Worm (Caenorhabditis elegans): Measurements from ENCODE around the gene etr-1.

The etr-1 gene

ce11 chrII:208097-208496 is 45.9 kb downstream of the etr-1 start:
- TF ChIP-seq mab-5 (tag; optimal IDR thresholded peaks at IDR 0.05) (no peak), ham-2 (GFP tag; optimal IDR thresholded peaks at IDR 0.05) (no peak), nhr-28 (tag; optimal IDR thresholded peaks at IDR 0.05) (no peak), M03D4.4 (tag; optimal IDR thresholded peaks at IDR 0.05) (no peak), pha-4 (tag; optimal IDR thresholded peaks at IDR 0.05) (no peak), nhr-237 (tag; optimal IDR thresholded peaks at IDR 0.05) (no peak), ceh-83 (GFP tag; optimal IDR thresholded peaks at IDR 0.05) (no peak), cnd-1 (tag; optimal IDR thresholded peaks at IDR 0.05) (no peak), elt-3 (tag; optimal IDR thresholded peaks at IDR 0.05) (no peak), lin-13 (tag; optimal IDR thresholded peaks at IDR 0.05) (no peak), nhr-76 (tag; optimal IDR thresholded peaks at IDR 0.05) (no peak), blmp-1 (tag; optimal IDR thresholded peaks at IDR 0.05) (no peak), mep-1 (tag; optimal IDR thresholded peaks at IDR 0.05) (no peak), lsy-2 (tag; optimal IDR thresholded peaks at IDR 0.05) (no peak), lin-32 (GFP tag; optimal IDR thresholded peaks at IDR 0.05) (no peak), nhr-2 (tag; optimal IDR thresholded peaks at IDR 0.05) (no peak), sptf-1 (tag; optimal IDR thresholded peaks at IDR 0.05) (no peak), snpc-4 (tag; optimal IDR thresholded peaks at IDR 0.05) (no peak)

ce11 chrII:216598-216997 is 54.4 kb downstream of the etr-1 start, which contains the start of gene F48A11.4:
F48A11.4 (minus strand) TSS chrII:216621.
- TF ChIP-seq bed-3 (GFP tag; optimal IDR thresholded peaks at IDR 0.05): no peak
- TF ChIP-seq elt-1 (tag; optimal IDR thresholded peaks at IDR 0.05; ENCODE audit: borderline replicate concordance, insufficient read depth): no peak
- TF ChIP-seq unc-62 (GFP tag; optimal IDR thresholded peaks at IDR 0.05): peak; percentile 32
- TF ChIP-seq drap-1 (GFP tag; optimal IDR thresholded peaks at IDR 0.05): peak; percentile 46
- TF ChIP-seq mls-2 (tag; optimal IDR thresholded peaks at IDR 0.05): peak; percentile 29
- peak; percentile 44 for TF ChIP-seq nhr-2 (tag; optimal IDR thresholded peaks at IDR 0.05)
- TF ChIP-seq sptf-1 (tag; optimal IDR thresholded peaks at IDR 0.05): peak; percentile 79
- TF ChIP-seq lin-13 (tag; optimal IDR thresholded peaks at IDR 0.05): peak; percentile 91
- peak; percentile 21 for TF ChIP-seq ztf-11 (tag; optimal IDR thresholded peaks at IDR 0.05)
- TF ChIP-seq nhr-76 (tag; optimal IDR thresholded peaks at IDR 0.05): no peak
- TF ChIP-seq nhr-237 (tag; optimal IDR thresholded peaks at IDR 0.05): peak; percentile 89
- peak; percentile 39 for TF ChIP-seq ceh-83 (GFP tag; optimal IDR thresholded peaks at IDR 0.05)
- TF ChIP-seq zip-8 (tag; optimal IDR thresholded peaks at IDR 0.05): peak; percentile 52
- TF ChIP-seq mep-1 (tag; optimal IDR thresholded peaks at IDR 0.05): peak; percentile 86
- TF ChIP-seq ceh-39 (tag; optimal IDR thresholded peaks at IDR 0.05): peak; percentile 63
- TF ChIP-seq tbx-8 (GFP tag; optimal IDR thresholded peaks at IDR 0.05): peak; percentile 4
- TF ChIP-seq M03D4.4 (tag; optimal IDR thresholded peaks at IDR 0.05): peak; percentile 46
- no peak for TF ChIP-seq blmp-1 (tag; optimal IDR thresholded peaks at IDR 0.05)
- no peak for TF ChIP-seq unc-39 (tag; optimal IDR thresholded peaks at IDR 0.05)
- peak; percentile 68 for TF ChIP-seq ces-1 (GFP tag; optimal IDR thresholded peaks at IDR 0.05)
- TF ChIP-seq cnd-1 (tag; optimal IDR thresholded peaks at IDR 0.05): peak; percentile 31
- peak; percentile 1 for TF ChIP-seq unc-120 (tag; optimal IDR thresholded peaks at IDR 0.05; ENCODE audit: poor library complexity, severe bottlenecking)
- peak; percentile 92 for TF ChIP-seq pha-4 (tag; optimal IDR thresholded peaks at IDR 0.05)
- peak; percentile 84 for TF ChIP-seq lsy-2 (tag; optimal IDR thresholded peaks at IDR 0.05)
- no peak for TF ChIP-seq nhr-28 (tag; optimal IDR thresholded peaks at IDR 0.05)

- TF ChIP-seq lsy-2 (tag; optimal IDR thresholded peaks at IDR 0.05): no peak
- no peak for TF ChIP-seq nhr-12 (tag; optimal IDR thresholded peaks at IDR 0.05)
- no peak for TF ChIP-seq ces-1 (GFP tag; optimal IDR thresholded peaks at IDR 0.05)
- TF ChIP-seq unc-39 (tag; optimal IDR thresholded peaks at IDR 0.05): no peak
- no peak for TF ChIP-seq snpc-4 (tag; optimal IDR thresholded peaks at IDR 0.05)
- no peak for TF ChIP-seq tbx-8 (GFP tag; optimal IDR thresholded peaks at IDR 0.05)
- no peak for TF ChIP-seq mep-1 (tag; optimal IDR thresholded peaks at IDR 0.05)
- TF ChIP-seq sem-2 (GFP tag; optimal IDR thresholded peaks at IDR 0.05): no peak
- TF ChIP-seq nhr-2 (tag; optimal IDR thresholded peaks at IDR 0.05): no peak
- TF ChIP-seq unc-120 (tag; optimal IDR thresholded peaks at IDR 0.05; ENCODE audit: poor library complexity, severe bottlenecking): no peak
- TF ChIP-seq mab-5 (tag; optimal IDR thresholded peaks at IDR 0.05): no peak
- no peak for TF ChIP-seq lin-32 (GFP tag; optimal IDR thresholded peaks at IDR 0.05)
- TF ChIP-seq hlh-1 (tag; optimal IDR thresholded peaks at IDR 0.05): no peak
Observed at ce11 chrII:217308-217707, 55.1 kb downstream of the etr-1 start.

- TF ChIP-seq ceh-39 (tag; optimal IDR thresholded peaks at IDR 0.05): no peak
- TF ChIP-seq ham-2 (GFP tag; optimal IDR thresholded peaks at IDR 0.05): peak; percentile 21
Observed at ce11 chrII:219846-220503, 57.8 kb downstream of the etr-1 start.
